Worm (Caenorhabditis elegans) whole organism, L4/young adult: ENCODE data around the gene F20G2.6.

ENCODE experiments used
- W03F9.2 ChIP-seq: fragments of 150-350 bp; optimal IDR thresholded peaks from 2 replicates; lab custom pipeline; 2014; ENCODE audit warnings: missing biosample characterization, missing genetic modification characterization
- him-1 ChIP-seq: sonication (generic microtip); optimal IDR thresholded peaks from 2 replicates; lab custom pipeline; 2016; ENCODE audit warnings: missing genotype, missing genetic modification reagents, missing genetic modification characterization, missing compliant biosample characterization

ce11 chrV:13789362-13789761 is 26.5 kb downstream of the F20G2.6 start:
- peak; percentile 84 for TF ChIP-seq W03F9.2 (tag; lab: Kevin White, UChicago)
- peak; percentile 58 for TF ChIP-seq him-1 (tag; lab: Kevin White, UChicago)
